Fruit fly (Drosophila melanogaster): ENCODE results near the gene Arglu1.

Gene Arglu1

dm6 chr2L:9943521-9943920 lies 5.6 kb upstream of the Arglu1 start (continued):
- TF ChIP-seq CG10366 (GFP tag; IDR thresholded peaks at IDR 0.05), result no peak
- TF ChIP-seq seq (GFP tag; IDR thresholded peaks at IDR 0.05), result no peak
- TF ChIP-seq CG9876 (GFP tag; optimal IDR thresholded peaks at IDR 0.05), result no peak
- no peak for TF ChIP-seq mld (GFP tag; IDR thresholded peaks at IDR 0.05; ENCODE audit: partially characterized antibody)
- no peak for TF ChIP-seq Vsx1 (GFP tag; optimal IDR thresholded peaks at IDR 0.05)
- TF ChIP-seq ATbp (GFP tag; optimal IDR thresholded peaks at IDR 0.05), result no peak
- no peak for TF ChIP-seq lbe (GFP tag; optimal IDR thresholded peaks at IDR 0.05)
- no peak for TF ChIP-seq stc (GFP tag; IDR thresholded peaks at IDR 0.05)
- TF ChIP-seq CG12942 (GFP tag; optimal IDR thresholded peaks at IDR 0.05), result no peak
- no peak for TF ChIP-seq Tbp (GFP tag; optimal IDR thresholded peaks at IDR 0.05)
- TF ChIP-seq Hr51 (GFP tag; optimal IDR thresholded peaks at IDR 0.05), result no peak
- no peak for TF ChIP-seq zfh2 (GFP tag; optimal IDR thresholded peaks at IDR 0.05)
- TF ChIP-seq CG16813 (GFP tag; IDR thresholded peaks at IDR 0.05; ENCODE audit: partially characterized antibody), result no peak
- TF ChIP-seq NC2β (GFP tag; optimal IDR thresholded peaks at IDR 0.05), result no peak
- TF ChIP-seq btn (GFP tag; optimal IDR thresholded peaks at IDR 0.05), result no peak
- no peak for TF ChIP-seq CG17328 (GFP tag; IDR thresholded peaks at IDR 0.05)
- no peak for TF ChIP-seq crp (GFP tag; optimal IDR thresholded peaks at IDR 0.05)
- no peak for TF ChIP-seq vvl (GFP tag; IDR thresholded peaks at IDR 0.05)
- no peak for TF ChIP-seq shn (GFP tag; optimal IDR thresholded peaks at IDR 0.05)
- TF ChIP-seq Awh (GFP tag; IDR thresholded peaks at IDR 0.05), result no peak
- TF ChIP-seq Atf-2 (GFP tag; optimal IDR thresholded peaks at IDR 0.05), result no peak
- TF ChIP-seq CG14014 (GFP tag; IDR thresholded peaks at IDR 0.05), result no peak
- no peak for TF ChIP-seq pho (GFP tag; optimal IDR thresholded peaks at IDR 0.05)
- no peak for TF ChIP-seq CG10979 (tag; optimal IDR thresholded peaks at IDR 0.05)
- no peak for TF ChIP-seq CG1529 (GFP tag; optimal IDR thresholded peaks at IDR 0.05)
- no peak for TF ChIP-seq H2.0 (GFP tag; IDR thresholded peaks at IDR 0.05)
- no peak for TF ChIP-seq stwl (tag; optimal IDR thresholded peaks at IDR 0.05)
- no peak for TF ChIP-seq Rx (GFP tag; IDR thresholded peaks at IDR 0.05)
- TF ChIP-seq Chrac-16 (GFP tag; optimal IDR thresholded peaks at IDR 0.05), result no peak
- no peak for TF ChIP-seq CG15269 (tag; optimal IDR thresholded peaks at IDR 0.05)
- TF ChIP-seq trh (GFP tag; optimal IDR thresholded peaks at IDR 0.05), result no peak
- no peak for TF ChIP-seq aop (GFP tag; IDR thresholded peaks at IDR 0.05)
- peak; percentile 39 for TF ChIP-seq Deaf1 (tag; optimal IDR thresholded peaks at IDR 0.05)
- no peak for TF ChIP-seq Drgx (GFP tag; IDR thresholded peaks at IDR 0.05)
- TF ChIP-seq run (tag; optimal IDR thresholded peaks at IDR 0.05), result no peak
- TF ChIP-seq Fer3 (tag; optimal IDR thresholded peaks at IDR 0.05), result peak; percentile 48
- TF ChIP-seq HLHmδ (GFP tag; optimal IDR thresholded peaks at IDR 0.05), result no peak
- TF ChIP-seq slou (GFP tag; optimal IDR thresholded peaks at IDR 0.05), result no peak
- TF ChIP-seq eve (GFP tag; optimal IDR thresholded peaks at IDR 0.05), result no peak
- peak; percentile 2 for TF ChIP-seq CG3281 (GFP tag; optimal IDR thresholded peaks at IDR 0.05)
- TF ChIP-seq Atf6 (GFP tag; IDR thresholded peaks at IDR 0.05), result peak; percentile 62; the same call in 1 of the 2 replicates
- TF ChIP-seq MESR4 (GFP tag; optimal IDR thresholded peaks at IDR 0.05), result no peak
- TF ChIP-seq dati (GFP tag; IDR thresholded peaks at IDR 0.05), result no peak
- TF ChIP-seq GATAe (GFP tag; conservative IDR thresholded peaks at IDR 0.05), result peak; percentile 89
- TF ChIP-seq fu2 (GFP tag; optimal IDR thresholded peaks at IDR 0.05), result no peak
- TF ChIP-seq gfzf (GFP tag; optimal IDR thresholded peaks at IDR 0.05), result no peak
- TF ChIP-seq bbx (GFP tag; IDR thresholded peaks at IDR 0.05; ENCODE audit: partially characterized antibody), result no peak
- no peak for TF ChIP-seq CkIIα-i1 (GFP tag; IDR thresholded peaks at IDR 0.05)
- no peak for TF ChIP-seq CG13424 (tag; optimal IDR thresholded peaks at IDR 0.05)
- no peak for TF ChIP-seq bowl (GFP tag; IDR thresholded peaks at IDR 0.05)
- no peak for TF ChIP-seq CG12236 (GFP tag; optimal IDR thresholded peaks at IDR 0.05)
- TF ChIP-seq dan (GFP tag; IDR thresholded peaks at IDR 0.05), result no peak
- TF ChIP-seq emc (GFP tag; optimal IDR thresholded peaks at IDR 0.05), result no peak
